Worm (Caenorhabditis elegans): ENCODE data around the gene coq-2.
A peak's percentile ranks its signal among the peaks of the same experiment; 100 is the strongest.

coq-2 gene

DNA sequence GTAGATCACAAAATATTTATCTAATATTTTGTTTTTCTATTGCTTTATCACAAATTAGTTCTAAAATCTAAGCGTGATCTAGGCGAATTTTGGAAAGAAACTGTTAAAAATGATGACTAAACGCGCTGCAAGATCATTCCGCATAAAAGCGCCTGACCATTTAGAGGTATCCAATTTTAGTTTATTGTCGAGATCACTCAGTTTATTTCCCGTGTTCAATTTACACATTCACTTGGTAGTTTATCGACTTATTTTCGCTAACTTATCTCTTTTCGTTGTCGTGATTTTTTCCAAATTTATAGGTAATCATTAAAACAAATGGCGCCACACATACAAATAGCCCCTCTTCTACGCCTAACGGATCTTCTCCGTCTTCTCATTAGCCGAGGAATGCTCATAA, 29.4 kb upstream of the coq-2 start, which contains the start of gene T07E3.2:
Gene T07E3.2 (plus strand): TSS at position 301 of the 400 bp plus-strand sequence.
- TF ChIP-seq pha-4 (tag; optimal IDR thresholded peaks at IDR 0.05) = no peak
- TF ChIP-seq pax-1 (tag; optimal IDR thresholded peaks at IDR 0.05) = no peak
- no peak for TF ChIP-seq C38D4.7 (GFP tag; optimal IDR thresholded peaks at IDR 0.05)
- TF ChIP-seq nfya-1 (tag; optimal IDR thresholded peaks at IDR 0.05) = no peak
- TF ChIP-seq mec-3 (tag; optimal IDR thresholded peaks at IDR 0.05; ENCODE audit: borderline replicate concordance) = no peak
- TF ChIP-seq nhr-232 (tag; optimal IDR thresholded peaks at IDR 0.05) = no peak
- no peak for TF ChIP-seq ceh-19 (GFP tag; optimal IDR thresholded peaks at IDR 0.05)
- no peak for TF ChIP-seq sox-4 (tag; optimal IDR thresholded peaks at IDR 0.05)
- no peak for TF ChIP-seq ceh-9 (tag; optimal IDR thresholded peaks at IDR 0.05)
- TF ChIP-seq hlh-8 (tag; optimal IDR thresholded peaks at IDR 0.05) = no peak
- TF ChIP-seq unc-55 (GFP tag; optimal IDR thresholded peaks at IDR 0.05) = no peak
- TF ChIP-seq dve-1 (tag; optimal IDR thresholded peaks at IDR 0.05) = no peak
- no peak for TF ChIP-seq pros-1 (tag; optimal IDR thresholded peaks at IDR 0.05)
- no peak for TF ChIP-seq npax-4 (tag; optimal IDR thresholded peaks at IDR 0.05)

DNA sequence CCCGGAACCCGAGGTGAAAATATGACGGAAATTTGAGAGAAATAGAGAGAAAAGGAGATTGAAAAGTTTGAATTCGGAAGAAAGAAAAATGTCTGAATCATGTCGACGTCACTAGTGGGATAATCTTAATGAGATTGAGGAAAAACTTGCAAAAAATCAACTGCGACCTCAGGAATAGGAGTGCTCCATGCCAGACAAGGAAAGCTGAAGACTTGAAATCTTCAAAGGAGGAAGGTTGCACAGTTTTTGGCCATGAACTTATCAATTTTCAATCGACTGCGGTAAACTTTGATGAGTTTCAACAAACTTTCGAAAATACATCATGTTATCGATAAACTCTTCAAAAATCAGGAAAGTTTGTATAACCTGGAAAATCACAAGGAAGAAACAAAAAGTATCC, 23.4 kb upstream of the coq-2 start, which contains the start of gene pdf-1:
Gene pdf-1 (minus strand): TSS at position 101 of the 400 bp plus-strand sequence.
- TF ChIP-seq K09A11.1 (tag; optimal IDR thresholded peaks at IDR 0.05; ENCODE audit: insufficient read depth) (no peak), tbx-2 (tag; optimal IDR thresholded peaks at IDR 0.05) (no peak), unc-3 (GFP tag; conservative IDR thresholded peaks at IDR 0.05) (no peak), unc-3 (tag; optimal IDR thresholded peaks at IDR 0.05) (no peak), ttx-3 (tag; optimal IDR thresholded peaks at IDR 0.05) (no peak), fkh-6 (tag; optimal IDR thresholded peaks at IDR 0.05) (no peak), lin-11 (tag; optimal IDR thresholded peaks at IDR 0.05) (no peak), pag-3 (tag; optimal IDR thresholded peaks at IDR 0.05; ENCODE audit: borderline replicate concordance) (no peak), ceh-34 (tag; optimal IDR thresholded peaks at IDR 0.05) (no peak), ceh-14 (tag; optimal IDR thresholded peaks at IDR 0.05) (no peak)

DNA sequence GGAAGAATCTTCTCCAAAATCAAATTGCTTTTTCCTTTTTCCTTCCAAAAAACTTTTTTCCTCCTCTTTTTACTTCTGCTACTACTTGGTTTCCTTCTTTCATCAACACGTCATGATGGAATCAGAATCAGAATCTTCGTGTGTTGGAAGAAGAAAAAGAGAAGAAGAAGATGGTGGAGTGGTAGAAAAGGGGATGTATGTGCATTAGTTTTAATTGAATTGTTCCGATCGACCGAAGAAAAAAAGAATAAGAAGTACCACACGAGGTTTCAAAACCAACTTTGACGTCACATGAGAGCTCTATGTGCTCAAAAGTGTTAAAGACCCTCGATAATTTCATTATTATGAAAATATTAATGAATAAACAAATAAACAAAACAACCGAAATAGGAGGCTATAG, 20.9 kb upstream of the coq-2 start:
- TF ChIP-seq unc-42 (tag; optimal IDR thresholded peaks at IDR 0.05) (peak; percentile 69), ceh-30 (tag; optimal IDR thresholded peaks at IDR 0.05) (no peak)

DNA sequence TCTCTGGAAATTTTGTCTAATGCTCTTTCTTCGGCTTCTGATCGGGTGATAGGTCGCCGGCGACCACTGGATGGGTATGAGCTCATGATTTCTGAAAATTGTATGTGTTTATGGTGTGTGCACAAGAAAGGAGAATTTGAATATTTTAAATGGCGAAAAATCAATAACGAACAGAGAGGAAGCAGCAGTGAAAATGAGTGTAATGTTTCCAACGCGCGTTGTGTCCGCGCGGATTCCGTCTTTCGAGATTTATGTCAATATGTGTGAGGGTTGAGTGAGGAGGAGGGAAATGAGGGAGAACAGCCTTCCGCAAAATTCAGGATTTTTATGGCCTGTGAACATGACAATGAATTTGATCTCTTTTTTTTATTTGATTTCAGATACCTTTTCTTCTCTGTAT, 7.0 kb upstream of the coq-2 start, which contains the start of gene flap-1:
Gene flap-1 (minus strand): TSS at position 101 of the 400 bp plus-strand sequence.
- TF ChIP-seq F13H6.1 (tag; optimal IDR thresholded peaks at IDR 0.05) (no peak), unc-55 (GFP tag; optimal IDR thresholded peaks at IDR 0.05) (peak; percentile 42), ceh-48 (tag; optimal IDR thresholded peaks at IDR 0.05) (peak; percentile 45)

DNA sequence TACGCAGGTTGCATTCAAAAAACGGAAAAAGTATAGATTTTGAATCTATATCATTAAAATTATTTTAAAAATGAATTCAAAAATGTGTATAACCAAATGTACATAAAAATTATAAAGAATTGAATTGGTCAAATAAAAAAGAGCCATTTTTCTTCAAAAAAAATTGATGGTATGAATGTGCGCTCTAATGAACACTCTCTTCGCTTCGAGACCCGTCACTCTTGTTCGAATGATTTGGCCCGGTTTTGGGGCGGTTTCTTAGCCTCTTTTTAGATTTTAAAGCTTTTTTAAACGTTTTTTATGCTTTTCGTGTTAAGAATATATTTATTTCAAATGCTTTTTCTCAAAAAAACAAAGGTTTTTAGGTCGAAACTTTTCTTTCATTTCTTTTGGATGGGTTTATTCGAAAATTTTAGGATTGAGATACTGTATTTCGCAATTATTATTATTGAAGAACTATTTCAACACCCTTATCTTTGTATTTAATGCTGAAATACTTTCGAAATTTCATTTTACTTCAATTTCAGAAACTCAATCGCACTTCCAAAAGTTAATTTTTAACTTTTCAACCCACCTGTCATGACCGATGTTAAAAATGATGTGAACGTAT, 6.1 kb upstream of the coq-2 start, which contains the start of gene inf-1:
Gene inf-1 (plus strand): TSS at position 577 of the 610 bp plus-strand sequence.
- TF ChIP-seq che-1 (tag; optimal IDR thresholded peaks at IDR 0.05) = no peak
- TF ChIP-seq unc-55 (GFP tag; optimal IDR thresholded peaks at IDR 0.05) = no peak
- TF ChIP-seq sox-2 (GFP tag; IDR thresholded peaks at IDR 0.05) = no peak
- no peak for TF ChIP-seq nhr-232 (tag; optimal IDR thresholded peaks at IDR 0.05)
- TF ChIP-seq fax-1 (tag; optimal IDR thresholded peaks at IDR 0.05) = no peak
- TF ChIP-seq F13H6.1 (tag; optimal IDR thresholded peaks at IDR 0.05) = no peak

DNA sequence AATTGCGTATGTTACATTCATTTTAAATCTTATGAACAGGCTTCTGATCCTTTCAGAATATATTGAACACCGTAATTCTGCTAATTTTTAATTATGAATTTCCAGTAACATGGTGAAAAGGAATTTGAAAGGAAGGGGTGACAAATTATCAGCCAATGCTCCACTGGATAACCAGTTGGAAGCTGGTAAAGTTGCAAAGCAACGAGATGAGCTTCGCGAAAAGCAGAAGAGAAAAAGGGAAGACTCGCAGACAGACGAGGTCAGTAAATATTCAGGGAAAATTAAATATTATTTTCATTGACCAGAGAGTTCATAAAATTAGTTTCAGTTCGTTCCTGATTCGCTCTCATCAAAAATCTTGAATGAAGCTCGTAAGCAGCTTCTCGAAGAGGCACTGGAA, 3.9 kb upstream of the coq-2 start, which contains the start of gene byn-1:
Gene byn-1 (plus strand): TSS at position 106 of the 400 bp plus-strand sequence.
- no peak for TF ChIP-seq rnt-1 (tag; optimal IDR thresholded peaks at IDR 0.05)

Measured in whole organism, late embryonic.